Fruit fly (Drosophila melanogaster) whole organism, pupa: Measurements from ENCODE around the gene gro.

Experiments
- CG10348 ChIP-seq: fragments of 200-800 bp; sonication (Bioruptor generic); IDR thresholded peaks from 2 replicates; pipeline ENCODE4 v1.3.6; 2022; ENCODE audit warnings: missing biosample characterization, missing genetic modification characterization
- CG32121 ChIP-seq: fragments of 200-800 bp; sonication (Bioruptor generic); IDR thresholded peaks from 2 replicates; pipeline ENCODE4 v1.3.6; 2022; ENCODE audit warnings: missing biosample characterization, missing genetic modification characterization
- CG34367 ChIP-seq: fragments of 200-800 bp; sonication (Bioruptor generic); optimal IDR thresholded peaks from 2 replicates; lab custom pipeline; 2018; ENCODE audit warnings: missing biosample characterization, mild to moderate bottlenecking, missing genetic modification characterization
- CG4496 ChIP-seq: fragments of 200-800 bp; sonication (Bioruptor generic); IDR thresholded peaks from 3 replicates; pipeline ENCODE4 v1.3.6; 2022; ENCODE audit warnings: missing biosample characterization, missing genetic modification characterization
- CG8301 ChIP-seq: fragments of 200-800 bp; sonication (Bioruptor generic); optimal IDR thresholded peaks from 2 replicates; lab custom pipeline; 2018; ENCODE audit warnings: missing biosample characterization, mild to moderate bottlenecking, missing genetic modification characterization
- CG9948 ChIP-seq: fragments of 200-800 bp; sonication (Bioruptor generic); optimal IDR thresholded peaks from 2 replicates; lab custom pipeline; 2018; ENCODE audit warnings: missing biosample characterization, mild to moderate bottlenecking, missing genetic modification characterization, moderate library complexity
- EcR ChIP-seq: fragments of 200-800 bp; sonication (Bioruptor generic); optimal IDR thresholded peaks from 3 replicates; lab custom pipeline; 2019; ENCODE audit warnings: missing biosample characterization, missing genetic modification characterization, mild to moderate bottlenecking, moderate library complexity, missing genetic modification reagents
- Ets98B ChIP-seq: fragments of 200-800 bp; sonication (Bioruptor generic); IDR thresholded peaks from 2 replicates; pipeline ENCODE4 v1.3.6; 2022; ENCODE audit warnings: missing biosample characterization, missing genetic modification characterization
- fd96Ca ChIP-seq: fragments of 200-800 bp; sonication (Bioruptor generic); IDR thresholded peaks from 3 replicates; pipeline ENCODE4 v1.3.6; 2022; ENCODE audit warnings: missing biosample characterization, missing genetic modification characterization
- gl ChIP-seq: fragments of 200-800 bp; sonication (Bioruptor generic); optimal IDR thresholded peaks from 2 replicates; lab custom pipeline; 2018; ENCODE audit warnings: missing biosample characterization, mild to moderate bottlenecking, missing genetic modification characterization
- rn ChIP-seq: fragments of 200-800 bp; sonication (Bioruptor generic); IDR thresholded peaks from 2 replicates; pipeline ENCODE4 v1.3.6; 2022; ENCODE audit warnings: missing biosample characterization, missing genetic modification characterization

- TF ChIP-seq CG4496 (GFP tag; lab: Robert Waterston, UW) (no peak), CG9948 (no peak), fd96Ca (no peak), CG8301 (tag; lab: Kevin White, UChicago) (no peak), gl (tag; lab: Kevin White, UChicago) (no peak), EcR (GFP tag; lab: Kevin White, UChicago) (no peak), CG34367 (tag; lab: Kevin White, UChicago) (no peak), Ets98B (no peak), CG10348 (GFP tag; lab: Robert Waterston, UW) (no peak), rn (no peak), CG32121 (no peak)
These were observed 29.2 kb upstream of the gro start for dm6 chr3R:26012288-26012687.
